Fruit fly (Drosophila melanogaster): Measurements from ENCODE around the gene Cep97.

DNA sequence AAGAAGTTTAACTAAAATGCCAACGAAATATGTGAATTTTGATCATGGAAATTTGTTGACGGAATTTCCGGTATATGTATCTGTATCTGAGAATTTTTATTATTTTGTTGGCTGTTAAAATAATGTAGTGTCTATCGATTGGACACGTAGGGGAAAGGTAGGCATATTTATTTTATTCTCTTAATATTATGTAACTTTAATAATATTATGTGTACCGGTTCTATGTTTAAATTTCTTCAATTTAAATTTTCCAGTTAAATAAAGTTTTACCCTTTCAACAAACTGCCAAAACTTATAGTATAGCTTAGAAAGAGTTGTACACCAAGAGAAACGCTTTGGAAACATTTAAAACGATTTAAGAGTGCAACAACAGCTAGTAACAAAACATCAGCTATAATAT, 46.7 kb downstream of the Cep97 start, which contains the start of gene Fpgs2:
- TF ChIP-seq CG8301 (tag; optimal IDR thresholded peaks at IDR 0.05) = no peak
- TF ChIP-seq EcR (GFP tag; optimal IDR thresholded peaks at IDR 0.05) = no peak
- TF ChIP-seq gl (tag; optimal IDR thresholded peaks at IDR 0.05) = no peak
- TF ChIP-seq CG4496 (GFP tag; IDR thresholded peaks at IDR 0.05) = no peak
- TF ChIP-seq CG17806 (tag; optimal IDR thresholded peaks at IDR 0.05) = no peak
- no peak for TF ChIP-seq CG32121 (GFP tag; IDR thresholded peaks at IDR 0.05)
- TF ChIP-seq CG13204 (GFP tag; optimal IDR thresholded peaks at IDR 0.05) = no peak
- TF ChIP-seq CG14655 (GFP tag; optimal IDR thresholded peaks at IDR 0.05) = no peak
- TF ChIP-seq Pif1B (GFP tag; optimal IDR thresholded peaks at IDR 0.05) = no peak
